Fruit fly (Drosophila melanogaster): ENCODE results near the gene CG12121.

The CG12121 gene

DNA sequence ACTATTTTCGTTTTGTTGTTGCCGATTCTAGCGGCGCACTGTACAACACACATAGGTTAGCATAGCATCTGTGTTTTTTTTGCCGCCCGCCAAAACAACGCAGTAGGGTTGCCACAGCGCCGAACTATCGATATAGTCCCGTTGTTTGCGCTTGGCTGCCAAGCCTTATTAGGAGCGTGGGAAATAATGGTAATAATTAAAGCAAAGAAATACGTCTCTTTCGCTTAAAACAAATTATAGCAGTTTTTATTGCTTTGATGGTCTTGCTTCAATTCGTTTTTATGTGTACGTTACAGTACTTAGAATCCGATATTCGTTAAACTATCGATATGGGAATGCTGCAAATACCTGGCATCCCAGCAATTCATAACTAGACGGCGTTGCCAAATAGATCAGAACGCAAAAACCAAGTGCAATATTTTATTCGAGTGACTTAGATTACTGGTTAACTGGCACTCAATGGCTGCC lies 11.3 kb upstream of the CG12121 start, which contains the start of the genes mxc and Larp7 (continued):
- peak; percentile 69 for TF ChIP-seq CG12659 (GFP tag; optimal IDR thresholded peaks at IDR 0.05)
- TF ChIP-seq sqz (GFP tag; optimal IDR thresholded peaks at IDR 0.05): no peak
- TF ChIP-seq lbe (GFP tag; optimal IDR thresholded peaks at IDR 0.05): no peak
- no peak for TF ChIP-seq zfh1 (GFP tag; IDR thresholded peaks at IDR 0.05)
- TF ChIP-seq CG14667 (GFP tag; IDR thresholded peaks at IDR 0.05): 0 out of 2 replicates have a peak, but pooled peaks have one; percentile 6
- peak; percentile 70 for TF ChIP-seq da (GFP tag; optimal IDR thresholded peaks at IDR 0.05)
- peak; percentile 4 for TF ChIP-seq tup (GFP tag; optimal IDR thresholded peaks at IDR 0.05)
- TF ChIP-seq Chrac-16 (GFP tag; optimal IDR thresholded peaks at IDR 0.05): peak; percentile 67
- TF ChIP-seq CG7271 (tag; optimal IDR thresholded peaks at IDR 0.05): no peak
- peak; percentile 48 for TF ChIP-seq her (GFP tag; optimal IDR thresholded peaks at IDR 0.05)
- peak; percentile 65 for TF ChIP-seq pzg (GFP tag; optimal IDR thresholded peaks at IDR 0.05)
- TF ChIP-seq Ptx1 (GFP tag; IDR thresholded peaks at IDR 0.05): peak; percentile 55; the same call in 1 of the 2 replicates
- peak; percentile 40 for TF ChIP-seq Mes4 (GFP tag; optimal IDR thresholded peaks at IDR 0.05)
- TF ChIP-seq twi (tag; optimal IDR thresholded peaks at IDR 0.05): peak; percentile 69
- TF ChIP-seq CG4707 (GFP tag; optimal IDR thresholded peaks at IDR 0.05): no peak
- TF ChIP-seq hbn (GFP tag; IDR thresholded peaks at IDR 0.05; ENCODE audit: partially characterized antibody): peak; percentile 86
- no peak for TF ChIP-seq crol (GFP tag; IDR thresholded peaks at IDR 0.05)
- peak; percentile 43 for TF ChIP-seq CG18619 (GFP tag; optimal IDR thresholded peaks at IDR 0.05)
- peak; percentile 81 for TF ChIP-seq gro (GFP tag; optimal IDR thresholded peaks at IDR 0.05)
- peak; percentile 68 for TF ChIP-seq Dip3 (GFP tag; optimal IDR thresholded peaks at IDR 0.05)
- TF ChIP-seq CG4360 (GFP tag; IDR thresholded peaks at IDR 0.05): 0 out of 2 replicates have a peak, but pooled peaks have one; percentile 32
- TF ChIP-seq CG34376 (GFP tag; optimal IDR thresholded peaks at IDR 0.05): peak; percentile 38
- peak; percentile 80 for TF ChIP-seq CG14860 (GFP tag; IDR thresholded peaks at IDR 0.05; ENCODE audit: partially characterized antibody)
- TF ChIP-seq CG13424 (tag; optimal IDR thresholded peaks at IDR 0.05): peak; percentile 72
- TF ChIP-seq Oli (tag; optimal IDR thresholded peaks at IDR 0.05): peak; percentile 44
- peak; percentile 8 for TF ChIP-seq CG12299 (tag; optimal IDR thresholded peaks at IDR 0.05)
- no peak for TF ChIP-seq CG7745 (tag; optimal IDR thresholded peaks at IDR 0.05)
- peak; percentile 49 for TF ChIP-seq chn (GFP tag; optimal IDR thresholded peaks at IDR 0.05)
- no peak for TF ChIP-seq CG8478 (optimal IDR thresholded peaks at IDR 0.05)
- peak; percentile 57; the same call in 1 of the 2 replicates for TF ChIP-seq CG6689 (GFP tag; IDR thresholded peaks at IDR 0.05)
- no peak for TF ChIP-seq onecut (GFP tag; IDR thresholded peaks at IDR 0.05)
- TF ChIP-seq Trl (optimal IDR thresholded peaks at IDR 0.05): no peak
- peak; percentile 75 for TF ChIP-seq Trl (GFP tag; optimal IDR thresholded peaks at IDR 0.05)
- TF ChIP-seq CG11723 (GFP tag; optimal IDR thresholded peaks at IDR 0.05): no peak
- no peak for TF ChIP-seq ase (GFP tag; IDR thresholded peaks at IDR 0.05)
- no peak for TF ChIP-seq NC2α (GFP tag; optimal IDR thresholded peaks at IDR 0.05)
- peak; percentile 11 for TF ChIP-seq CTCF (GFP tag; optimal IDR thresholded peaks at IDR 0.05)
- no peak for TF ChIP-seq ro (GFP tag; IDR thresholded peaks at IDR 0.05)
- TF ChIP-seq CG9817 (tag; optimal IDR thresholded peaks at IDR 0.05): peak; percentile 73
- peak; percentile 67 for TF ChIP-seq Antp (GFP tag; optimal IDR thresholded peaks at IDR 0.05)
- no peak for TF ChIP-seq ac (GFP tag; optimal IDR thresholded peaks at IDR 0.05)
- peak; percentile 76 for TF ChIP-seq Myb (GFP tag; optimal IDR thresholded peaks at IDR 0.05)
- peak; percentile 41 for TF ChIP-seq CG4820 (GFP tag; optimal IDR thresholded peaks at IDR 0.05)
- TF ChIP-seq ftz-f1 (GFP tag; optimal IDR thresholded peaks at IDR 0.05): peak; percentile 13
- peak; percentile 72 for TF ChIP-seq slbo (GFP tag; IDR thresholded peaks at IDR 0.05)
- TF ChIP-seq Dll (GFP tag; IDR thresholded peaks at IDR 0.05; ENCODE audit: partially characterized antibody): peak; percentile 93
- no peak for TF ChIP-seq eve (GFP tag; optimal IDR thresholded peaks at IDR 0.05)
- TF ChIP-seq CG9797 (GFP tag; optimal IDR thresholded peaks at IDR 0.05): peak; percentile 53
- TF ChIP-seq Sox100B (GFP tag; optimal IDR thresholded peaks at IDR 0.05): no peak
- TF ChIP-seq org-1 (GFP tag; optimal IDR thresholded peaks at IDR 0.05): no peak
- TF ChIP-seq Taf1 (GFP tag; IDR thresholded peaks at IDR 0.05): 0 out of 2 replicates have a peak, but pooled peaks have one; percentile 28
- no peak for TF ChIP-seq p53 (GFP tag; optimal IDR thresholded peaks at IDR 0.05)

All from whole organism, embryonic.